Worm (Caenorhabditis elegans) whole organism, late embryonic: ENCODE measurements around the gene endu-2.

Experiments
- C38D4.7 ChIP-seq: fragments of 200-800 bp; sonication (Bioruptor generic); optimal IDR thresholded peaks from 2 replicates; lab custom pipeline; 2018; ENCODE audit warnings: mild to moderate bottlenecking, missing genetic modification characterization, moderate library complexity, missing compliant biosample characterization
- K09A11.1 ChIP-seq: sonication (generic microtip); optimal IDR thresholded peaks from 2 replicates; lab custom pipeline; 2017; ENCODE audit warnings: antibody characterized with exemption, mild to moderate bottlenecking, missing genetic modification characterization, missing compliant biosample characterization; ENCODE audit not compliant: insufficient read depth
- T23F11.4 ChIP-seq: fragments of 200-800 bp; sonication (Bioruptor generic); optimal IDR thresholded peaks from 2 replicates; lab custom pipeline; 2018; ENCODE audit warnings: mild to moderate bottlenecking, missing genetic modification characterization, missing compliant biosample characterization
- Y22D7AL.16 ChIP-seq: sonication (generic microtip); optimal IDR thresholded peaks from 2 replicates; lab custom pipeline; 2016; ENCODE audit warnings: missing genetic modification characterization, missing compliant biosample characterization
- ahr-1 ChIP-seq: sonication (generic microtip); optimal IDR thresholded peaks from 2 replicates; lab custom pipeline; 2016; ENCODE audit warnings: missing genetic modification characterization, missing compliant biosample characterization
- ama-1 ChIP-seq: fragments of 150-350 bp; optimal IDR thresholded peaks from 2 replicates; lab custom pipeline; 2014
- ceh-14 ChIP-seq: sonication (generic microtip); optimal IDR thresholded peaks from 2 replicates; lab custom pipeline; 2016; ENCODE audit warnings: missing genotype, missing genetic modification characterization, missing compliant biosample characterization
- ceh-22 ChIP-seq: sonication (generic microtip); optimal IDR thresholded peaks from 2 replicates; lab custom pipeline; 2017; ENCODE audit warnings: missing biosample characterization, missing genetic modification characterization
- ceh-24 ChIP-seq: sonication (generic microtip); optimal IDR thresholded peaks from 2 replicates; lab custom pipeline; 2016; ENCODE audit warnings: mild to moderate bottlenecking, missing genetic modification characterization, missing compliant biosample characterization
- ceh-31 ChIP-seq: sonication (generic microtip); optimal IDR thresholded peaks from 2 replicates; lab custom pipeline; 2016; ENCODE audit warnings: missing genetic modification characterization, missing compliant biosample characterization
- ceh-48 ChIP-seq: sonication (generic microtip); optimal IDR thresholded peaks from 2 replicates; lab custom pipeline; 2016; ENCODE audit warnings: missing genetic modification characterization, inconsistent platforms, missing compliant biosample characterization
- ceh-6 ChIP-seq: fragments of 200-800 bp; sonication (Bioruptor generic); optimal IDR thresholded peaks from 2 replicates; lab custom pipeline; 2018; ENCODE audit warnings: mild to moderate bottlenecking, missing genetic modification characterization, missing compliant biosample characterization
- che-1 ChIP-seq: sonication (generic microtip); optimal IDR thresholded peaks from 2 replicates; lab custom pipeline; 2016; ENCODE audit warnings: mild to moderate bottlenecking, missing genetic modification characterization, missing compliant biosample characterization
- dmd-4 ChIP-seq: sonication (generic microtip); optimal IDR thresholded peaks from 2 replicates; lab custom pipeline; 2016; ENCODE audit warnings: borderline replicate concordance, missing genetic modification characterization, missing compliant biosample characterization
- dve-1 ChIP-seq: sonication (generic microtip); optimal IDR thresholded peaks from 2 replicates; lab custom pipeline; 2017; ENCODE audit warnings: antibody characterized with exemption, mild to moderate bottlenecking, missing genetic modification characterization, missing compliant biosample characterization
- fkh-10 ChIP-seq: fragments of 150-350 bp; optimal IDR thresholded peaks from 2 replicates; lab custom pipeline; 2014; ENCODE audit warnings: missing biosample characterization, missing genetic modification reagents, missing genetic modification characterization
- fkh-6 ChIP-seq: sonication (generic microtip); optimal IDR thresholded peaks from 2 replicates; lab custom pipeline; 2016; ENCODE audit warnings: missing genetic modification characterization, missing compliant biosample characterization
- gmeb-2 ChIP-seq: sonication (generic microtip); optimal IDR thresholded peaks from 2 replicates; lab custom pipeline; 2016; ENCODE audit warnings: missing genetic modification characterization, inconsistent platforms, missing compliant biosample characterization
- hlh-13 ChIP-seq: fragments of 200-800 bp; sonication (Bioruptor generic); optimal IDR thresholded peaks from 2 replicates; lab custom pipeline; 2018; ENCODE audit warnings: mild to moderate bottlenecking, missing genetic modification characterization, missing compliant biosample characterization
- hlh-30 ChIP-seq: sonication (generic microtip); optimal IDR thresholded peaks from 2 replicates; lab custom pipeline; 2017; ENCODE audit warnings: antibody characterized with exemption, missing genetic modification characterization, missing compliant biosample characterization; ENCODE audit not compliant: insufficient read depth
- hlh-6 ChIP-seq: sonication (generic microtip); optimal IDR thresholded peaks from 2 replicates; lab custom pipeline; 2016; ENCODE audit warnings: missing genotype, missing genetic modification characterization, missing compliant biosample characterization
- lin-11 ChIP-seq: fragments of 200-800 bp; sonication (Bioruptor generic); optimal IDR thresholded peaks from 2 replicates; lab custom pipeline; 2018; ENCODE audit warnings: mild to moderate bottlenecking, missing genetic modification characterization, missing compliant biosample characterization
- nfya-1 ChIP-seq: sonication (generic microtip); optimal IDR thresholded peaks from 2 replicates; lab custom pipeline; 2017; ENCODE audit warnings: missing genetic modification characterization, mild to moderate bottlenecking, missing compliant biosample characterization, antibody characterized with exemption, moderate library complexity
- pat-9 ChIP-seq: fragments of 200-800 bp; sonication (Bioruptor generic); optimal IDR thresholded peaks from 2 replicates; lab custom pipeline; 2018; ENCODE audit warnings: mild to moderate bottlenecking, missing genetic modification characterization, moderate library complexity, missing compliant biosample characterization
- pha-4 ChIP-seq: fragments of 150-350 bp; optimal IDR thresholded peaks from 2 replicates; lab custom pipeline; 2018; ENCODE audit warnings: missing biosample characterization, missing genetic modification reagents, missing genetic modification characterization
- pqm-1 ChIP-seq: sonication (generic microtip); optimal IDR thresholded peaks from 2 replicates; lab custom pipeline; 2016; ENCODE audit warnings: missing genetic modification characterization, missing compliant biosample characterization
- pros-1 ChIP-seq: fragments of 150-350 bp; optimal IDR thresholded peaks from 2 replicates; lab custom pipeline; 2014; ENCODE audit warnings: missing biosample characterization, missing genetic modification reagents, missing genetic modification characterization
- sdc-2 ChIP-seq: sonication (generic microtip); optimal IDR thresholded peaks from 2 replicates; lab custom pipeline; 2016; ENCODE audit warnings: missing genotype, missing genetic modification characterization, missing compliant biosample characterization
- sox-2 ChIP-seq: fragments of 200-800 bp; sonication (Bioruptor generic); IDR thresholded peaks from 2 replicates; pipeline ENCODE4 v1.3.6; 2022; ENCODE audit warnings: missing genetic modification reagents, missing genetic modification characterization, missing compliant biosample characterization
- sox-4 ChIP-seq: sonication (generic microtip); optimal IDR thresholded peaks from 2 replicates; lab custom pipeline; 2017; ENCODE audit warnings: mild to moderate bottlenecking, missing genetic modification characterization, inconsistent platforms, missing compliant biosample characterization
- syd-9 ChIP-seq: sonication (generic microtip); optimal IDR thresholded peaks from 2 replicates; lab custom pipeline; 2016; ENCODE audit warnings: mild to moderate bottlenecking, missing genetic modification characterization, moderate library complexity, missing compliant biosample characterization
- tbx-2 ChIP-seq: sonication (generic microtip); optimal IDR thresholded peaks from 2 replicates; lab custom pipeline; 2016; ENCODE audit warnings: missing genetic modification characterization, missing compliant biosample characterization
- ttx-3 ChIP-seq: sonication (generic microtip); optimal IDR thresholded peaks from 2 replicates; lab custom pipeline; 2016; ENCODE audit warnings: missing genetic modification reagents, missing genetic modification characterization, missing compliant biosample characterization
- unc-3 ChIP-seq, 2 experiments: fragments of 200-800 bp in 1 of 2; sonication (Bioruptor generic) in 1 of 2; sonication (generic microtip) in 1 of 2; conservative IDR thresholded peaks in 1 of 2; optimal IDR thresholded peaks in 1 of 2; 2 replicates each; pipeline versions ENCODE4 v1.3.6 to Lab custom; 2016 to 2022; ENCODE audit warnings: missing compliant biosample characterization in 2 of 2, missing genetic modification characterization in 2 of 2, missing genetic modification reagents in 1 of 2
- unc-42 ChIP-seq: sonication (generic microtip); optimal IDR thresholded peaks from 2 replicates; lab custom pipeline; 2016; ENCODE audit warnings: missing genotype, missing genetic modification characterization, missing compliant biosample characterization
- unc-55 ChIP-seq: sonication (generic microtip); optimal IDR thresholded peaks from 2 replicates; lab custom pipeline; 2017; ENCODE audit warnings: missing biosample characterization, missing genetic modification reagents, missing genetic modification characterization
- ztf-16 ChIP-seq: sonication (generic microtip); optimal IDR thresholded peaks from 2 replicates; lab custom pipeline; 2017; ENCODE audit warnings: missing genetic modification characterization, missing compliant biosample characterization

Gene endu-2

DNA sequence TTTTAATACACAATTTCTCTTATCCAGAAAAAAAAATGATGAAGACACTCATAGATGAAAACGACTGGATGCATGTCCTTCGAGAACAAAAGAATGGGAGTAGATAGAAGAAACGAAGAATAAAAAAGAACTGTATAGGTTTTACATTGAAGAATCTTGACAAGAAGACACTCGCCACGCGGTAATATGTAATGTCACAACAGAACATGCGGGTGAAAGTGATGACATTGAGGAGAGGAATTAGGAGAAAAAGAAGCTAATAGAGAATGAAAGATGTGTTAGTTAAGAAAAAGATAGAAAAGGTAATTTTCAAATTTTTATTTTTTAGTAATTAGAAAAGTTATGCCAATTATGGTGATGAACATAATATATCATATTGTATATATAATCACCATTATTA, 13.3 kb downstream of the endu-2 start:
- TF ChIP-seq ama-1 (lab: Kevin White, UChicago) = no peak
- TF ChIP-seq sdc-2 (tag; lab: Kevin White, UChicago) = no peak
- no peak for TF ChIP-seq ahr-1
- TF ChIP-seq sox-4 (tag; lab: Kevin White, UChicago) = no peak
- TF ChIP-seq fkh-6 (tag; lab: Kevin White, UChicago) = no peak
- TF ChIP-seq che-1 (tag; lab: Kevin White, UChicago) = no peak
- no peak for TF ChIP-seq ceh-24 (tag; lab: Kevin White, UChicago)
- no peak for TF ChIP-seq ceh-31 (tag; lab: Kevin White, UChicago)
- no peak for TF ChIP-seq ceh-14 (tag; lab: Kevin White, UChicago)
- no peak for TF ChIP-seq K09A11.1 (tag; lab: Kevin White, UChicago)
- no peak for TF ChIP-seq tbx-2 (tag; lab: Kevin White, UChicago)
- TF ChIP-seq pha-4 = no peak
- TF ChIP-seq ceh-22 (tag; lab: Kevin White, UChicago) = no peak
- TF ChIP-seq Y22D7AL.16 = no peak
- no peak for TF ChIP-seq unc-55 (GFP tag; lab: Kevin White, UChicago)

DNA sequence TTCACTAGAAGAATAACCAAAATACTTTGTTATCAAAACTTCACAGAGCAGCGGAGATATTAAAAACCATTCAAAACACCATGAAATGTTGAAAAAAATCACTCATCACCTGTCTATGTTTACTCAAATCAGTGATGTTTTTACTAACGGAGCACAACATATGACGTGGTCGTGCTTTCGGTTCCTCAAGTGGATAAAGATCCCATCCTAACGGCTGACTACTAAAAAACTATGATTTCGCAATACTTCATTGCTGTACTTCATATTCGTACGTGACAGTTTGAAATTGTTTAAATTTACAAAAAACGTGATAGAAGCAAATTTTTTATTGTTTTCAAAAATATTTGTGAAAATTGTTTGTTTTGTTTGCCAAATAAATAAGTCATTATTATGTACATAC, 15.6 kb downstream of the endu-2 start:
- TF ChIP-seq hlh-30 (tag; lab: Kevin White, UChicago) (no peak), dve-1 (tag; lab: Kevin White, UChicago) (no peak), ttx-3 (tag; lab: Kevin White, UChicago) (no peak), fkh-10 (no peak), hlh-6 (no peak), C38D4.7 (no peak), ceh-14 (tag; lab: Kevin White, UChicago) (no peak), syd-9 (tag; lab: Kevin White, UChicago) (no peak), dmd-4 (tag; lab: Kevin White, UChicago) (no peak), pros-1 (tag; lab: Kevin White, UChicago) (no peak), pqm-1 (tag; lab: Kevin White, UChicago) (no peak), ztf-16 (no peak), nfya-1 (tag; lab: Kevin White, UChicago) (no peak), ceh-6 (GFP tag; lab: Kevin White, UChicago) (no peak), Y22D7AL.16 (no peak), hlh-13 (GFP tag; lab: Kevin White, UChicago) (no peak), pha-4 (no peak)

DNA sequence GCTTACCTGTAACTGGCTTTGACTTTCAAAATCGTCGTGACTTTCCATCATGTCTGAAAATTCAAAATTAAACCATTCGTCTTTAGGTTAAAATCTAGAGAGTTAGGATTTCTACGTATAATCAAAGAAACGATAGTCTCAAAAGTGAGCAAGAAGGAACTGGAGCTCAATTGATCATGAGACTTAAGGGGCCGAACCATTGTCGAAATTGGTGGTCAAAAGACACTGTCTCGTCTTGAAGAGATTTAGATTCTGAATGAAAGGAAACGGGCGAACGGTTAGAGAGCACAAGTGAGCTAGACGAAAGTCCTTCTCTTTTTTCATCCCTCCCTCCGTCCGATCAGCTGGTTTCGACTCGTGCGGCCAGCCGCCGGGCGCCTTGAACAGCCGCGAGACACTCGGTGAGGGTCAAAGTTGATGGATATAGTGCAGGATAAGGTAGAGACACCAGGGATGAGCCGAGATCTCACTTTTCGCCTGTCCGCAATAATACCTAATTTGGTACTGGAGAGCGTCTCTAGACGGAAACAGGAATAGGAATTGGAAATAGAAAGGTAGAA, 19.1 kb downstream of the endu-2 start, which contains the start of gene M60.7:
M60.7 (minus strand) TSS at position 51 of the 560 bp plus-strand sequence.
- no peak for TF ChIP-seq unc-3 (GFP tag; conservative IDR thresholded peaks at IDR 0.05; lab: Robert Waterston, UW)
- TF ChIP-seq unc-3 (tag; optimal IDR thresholded peaks at IDR 0.05; lab: Kevin White, UChicago) = no peak
- TF ChIP-seq, all 69 proteins: peak for 0

DNA sequence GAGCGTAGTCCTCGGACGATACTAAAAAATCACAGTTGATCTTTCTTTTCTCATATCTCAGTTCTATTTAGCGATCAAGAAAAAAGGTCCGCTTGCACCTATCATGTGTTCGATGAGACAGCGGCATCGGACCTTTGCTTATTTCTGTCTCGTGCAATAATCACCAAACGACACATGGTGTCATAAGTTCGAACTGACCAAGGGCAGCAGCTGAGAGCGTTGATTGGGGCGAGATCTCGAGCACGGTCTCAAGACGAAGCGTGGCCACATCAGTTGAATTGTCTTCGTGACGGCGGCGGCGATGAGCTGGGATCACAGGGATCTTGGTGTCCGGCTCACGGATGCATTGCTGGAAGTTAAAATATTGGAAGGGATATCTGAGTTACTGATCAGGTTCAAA, 20.6 kb downstream of the endu-2 start:
- no peak for TF ChIP-seq ceh-48 (tag; lab: Kevin White, UChicago)
- TF ChIP-seq unc-42 (tag; lab: Kevin White, UChicago) = no peak
- no peak for TF ChIP-seq sox-2 (GFP tag; lab: Robert Waterston, UW)
- no peak for TF ChIP-seq lin-11 (tag; lab: Kevin White, UChicago)
- TF ChIP-seq T23F11.4 (GFP tag; lab: Kevin White, UChicago) = no peak
- TF ChIP-seq pros-1 (tag; lab: Kevin White, UChicago) = no peak
- no peak for TF ChIP-seq pat-9
- TF ChIP-seq gmeb-2 (tag; lab: Kevin White, UChicago) = no peak
- TF ChIP-seq pha-4 = no peak
